Fruit fly (Drosophila melanogaster): ENCODE measurements around the gene wupA.
A peak's percentile ranks its signal among the peaks of the same experiment; 100 is the strongest.

wupA gene

dm6 chrX:18085470-18085797 lies 31.3 kb downstream of the wupA start, which contains the start of gene Ada3 (continued):
- peak; percentile 53 for TF ChIP-seq odd (GFP tag; optimal IDR thresholded peaks at IDR 0.05)
- TF ChIP-seq CG34376 (GFP tag; optimal IDR thresholded peaks at IDR 0.05) = peak; percentile 39
- no peak for TF ChIP-seq sc (optimal IDR thresholded peaks at IDR 0.05)
- TF ChIP-seq sc (GFP tag; optimal IDR thresholded peaks at IDR 0.05) = peak; percentile 28
- TF ChIP-seq vnd (GFP tag; IDR thresholded peaks at IDR 0.05; ENCODE audit: partially characterized antibody) = no peak
- TF ChIP-seq gt (GFP tag; IDR thresholded peaks at IDR 0.05) = no peak
- TF ChIP-seq CG34422 (GFP tag; IDR thresholded peaks at IDR 0.05) = peak; percentile 32; the same call in 2 of the 3 replicates
- TF ChIP-seq Hr39 (optimal IDR thresholded peaks at IDR 0.05) = no peak
- no peak; the same call in 2 of the 3 replicates for TF ChIP-seq Optix (GFP tag; IDR thresholded peaks at IDR 0.05)
- peak; percentile 6 for TF ChIP-seq da (GFP tag; optimal IDR thresholded peaks at IDR 0.05)
- peak; percentile 43; the same call in 1 of the 2 replicates for TF ChIP-seq ranshi (GFP tag; IDR thresholded peaks at IDR 0.05)
- no peak for TF ChIP-seq Rx (GFP tag; IDR thresholded peaks at IDR 0.05)
- TF ChIP-seq CG7745 (tag; optimal IDR thresholded peaks at IDR 0.05) = no peak
- TF ChIP-seq chm (GFP tag; IDR thresholded peaks at IDR 0.05) = no peak
- no peak for TF ChIP-seq usp (GFP tag; optimal IDR thresholded peaks at IDR 0.05)
- TF ChIP-seq run (tag; optimal IDR thresholded peaks at IDR 0.05) = peak; percentile 3
- peak; percentile 53 for TF ChIP-seq CG18011 (GFP tag; optimal IDR thresholded peaks at IDR 0.05)
- TF ChIP-seq nom (GFP tag; optimal IDR thresholded peaks at IDR 0.05) = peak; percentile 32
- no peak for TF ChIP-seq hb (GFP tag; IDR thresholded peaks at IDR 0.05; ENCODE audit: partially characterized antibody)
- no peak for TF ChIP-seq MESR4 (GFP tag; optimal IDR thresholded peaks at IDR 0.05)
- TF ChIP-seq zen (tag; optimal IDR thresholded peaks at IDR 0.05) = peak; percentile 58
- peak; percentile 83 for TF ChIP-seq Hmr (GFP tag; optimal IDR thresholded peaks at IDR 0.05)
- no peak for TF ChIP-seq Opbp (GFP tag; IDR thresholded peaks at IDR 0.05; ENCODE audit: partially characterized antibody)
- peak; percentile 83 for TF ChIP-seq Max (GFP tag; optimal IDR thresholded peaks at IDR 0.05)
- TF ChIP-seq CG4820 (GFP tag; optimal IDR thresholded peaks at IDR 0.05) = peak; percentile 68
- TF ChIP-seq chif (GFP tag; optimal IDR thresholded peaks at IDR 0.05) = peak; percentile 64 to 67
- TF ChIP-seq Meics (GFP tag; optimal IDR thresholded peaks at IDR 0.05) = peak; percentile 75
- TF ChIP-seq CG16863 (GFP tag; optimal IDR thresholded peaks at IDR 0.05) = peak; percentile 77
- TF ChIP-seq br (optimal IDR thresholded peaks at IDR 0.05) = no peak
- peak; percentile 78 for TF ChIP-seq dysf (GFP tag; IDR thresholded peaks at IDR 0.05)
- peak; percentile 73 for TF ChIP-seq CG15696 (tag; optimal IDR thresholded peaks at IDR 0.05)
- peak; percentile 71 for TF ChIP-seq pum (GFP tag; optimal IDR thresholded peaks at IDR 0.05)
- TF ChIP-seq ac (GFP tag; optimal IDR thresholded peaks at IDR 0.05) = no peak
- TF ChIP-seq CG42726 (GFP tag; IDR thresholded peaks at IDR 0.05; ENCODE audit: partially characterized antibody) = no peak
- TF ChIP-seq Fer3 (tag; optimal IDR thresholded peaks at IDR 0.05) = peak; percentile 61
- TF ChIP-seq bbx (GFP tag; IDR thresholded peaks at IDR 0.05; ENCODE audit: partially characterized antibody) = no peak
- TF ChIP-seq B-H2 (GFP tag; optimal IDR thresholded peaks at IDR 0.05) = peak; percentile 59
- peak; percentile 27 for TF ChIP-seq kay (GFP tag; optimal IDR thresholded peaks at IDR 0.05)
- TF ChIP-seq ERR (GFP tag; optimal IDR thresholded peaks at IDR 0.05) = peak; percentile 64
- TF ChIP-seq gfzf (GFP tag; optimal IDR thresholded peaks at IDR 0.05) = peak; percentile 78
- no peak for TF ChIP-seq CG2202 (tag; optimal IDR thresholded peaks at IDR 0.05)
- TF ChIP-seq Trl (optimal IDR thresholded peaks at IDR 0.05) = no peak
- TF ChIP-seq Trl (GFP tag; optimal IDR thresholded peaks at IDR 0.05) = peak; percentile 73
- peak; percentile 62 for TF ChIP-seq CG15601 (tag; optimal IDR thresholded peaks at IDR 0.05)
- no peak for TF ChIP-seq jing (GFP tag; optimal IDR thresholded peaks at IDR 0.05)
- TF ChIP-seq Hr3 (GFP tag; optimal IDR thresholded peaks at IDR 0.05) = peak; percentile 79
- no peak for TF ChIP-seq her (GFP tag; optimal IDR thresholded peaks at IDR 0.05)
- peak; percentile 34 for TF ChIP-seq sqz (GFP tag; optimal IDR thresholded peaks at IDR 0.05)
- no peak for TF ChIP-seq knrl (GFP tag; IDR thresholded peaks at IDR 0.05; ENCODE audit: partially characterized antibody)
- no peak for TF ChIP-seq CkIIα-i1 (GFP tag; IDR thresholded peaks at IDR 0.05)
- no peak for TF ChIP-seq yki (optimal IDR thresholded peaks at IDR 0.05)
- TF ChIP-seq Lim3 (GFP tag; IDR thresholded peaks at IDR 0.05) = no peak
- no peak for TF ChIP-seq Bgb (GFP tag; IDR thresholded peaks at IDR 0.05; ENCODE audit: partially characterized antibody)
